Worm (Caenorhabditis elegans) whole organism, L4/young adult: ENCODE results near the gene oac-2.

Experiments used
- dao-5 ChIP-seq: sonication (generic microtip); optimal IDR thresholded peaks from 2 replicates; lab custom pipeline; 2016; ENCODE audit warnings: missing genotype, missing genetic modification characterization, moderate library complexity, missing compliant biosample characterization
- him-1 ChIP-seq: sonication (generic microtip); optimal IDR thresholded peaks from 2 replicates; lab custom pipeline; 2016; ENCODE audit warnings: missing genotype, missing genetic modification reagents, missing genetic modification characterization, missing compliant biosample characterization

DNA sequence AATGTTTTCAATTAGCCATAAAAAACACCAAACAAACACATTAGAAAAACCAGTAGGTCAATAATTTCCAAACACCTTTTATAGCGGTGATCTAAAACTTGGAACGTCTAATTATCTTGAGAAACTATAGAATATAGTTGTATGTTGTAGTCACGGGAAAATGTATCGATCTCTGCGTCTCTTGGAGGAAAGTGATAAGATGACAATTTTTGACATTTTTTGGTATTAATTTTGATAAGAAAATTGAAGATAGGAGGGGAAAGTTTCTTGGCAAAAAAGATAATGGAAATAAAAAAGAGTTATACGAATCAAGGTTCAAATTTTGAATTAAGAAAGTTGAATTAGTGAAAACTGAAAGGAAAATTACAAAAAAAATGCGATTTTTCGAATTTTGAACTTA, 30.8 kb upstream of the oac-2 start:
- no peak for TF ChIP-seq dao-5
- no peak for TF ChIP-seq him-1
